Worm (Caenorhabditis elegans): ENCODE data around the gene kle-2.

Gene kle-2

ce11 chrIII:7903427-7903826 is 38.1 kb upstream of the kle-2 start:
- no peak for TF ChIP-seq ceh-13 (GFP tag; optimal IDR thresholded peaks at IDR 0.05)
- no peak for TF ChIP-seq scrt-1 (GFP tag; IDR thresholded peaks at IDR 0.05)
- TF ChIP-seq tra-4 (tag; optimal IDR thresholded peaks at IDR 0.05) = no peak
- TF ChIP-seq flt-1 (GFP tag; IDR thresholded peaks at IDR 0.05) = no peak
- TF ChIP-seq F13C5.2 (tag; optimal IDR thresholded peaks at IDR 0.05) = no peak
- TF ChIP-seq B0310.2 (tag; optimal IDR thresholded peaks at IDR 0.05) = no peak
- no peak for TF ChIP-seq aly-1 (tag; optimal IDR thresholded peaks at IDR 0.05)
- no peak for TF ChIP-seq hnd-1 (tag; optimal IDR thresholded peaks at IDR 0.05)
- TF ChIP-seq hmg-4 (GFP tag; optimal IDR thresholded peaks at IDR 0.05) = no peak
- TF ChIP-seq sea-1 (GFP tag; conservative IDR thresholded peaks at IDR 0.05) = no peak
- TF ChIP-seq hmbx-1 (tag; optimal IDR thresholded peaks at IDR 0.05) = no peak
- no peak for TF ChIP-seq pes-1 (GFP tag; IDR thresholded peaks at IDR 0.05)
- TF ChIP-seq tbx-11 (GFP tag; IDR thresholded peaks at IDR 0.05) = no peak

DNA sequence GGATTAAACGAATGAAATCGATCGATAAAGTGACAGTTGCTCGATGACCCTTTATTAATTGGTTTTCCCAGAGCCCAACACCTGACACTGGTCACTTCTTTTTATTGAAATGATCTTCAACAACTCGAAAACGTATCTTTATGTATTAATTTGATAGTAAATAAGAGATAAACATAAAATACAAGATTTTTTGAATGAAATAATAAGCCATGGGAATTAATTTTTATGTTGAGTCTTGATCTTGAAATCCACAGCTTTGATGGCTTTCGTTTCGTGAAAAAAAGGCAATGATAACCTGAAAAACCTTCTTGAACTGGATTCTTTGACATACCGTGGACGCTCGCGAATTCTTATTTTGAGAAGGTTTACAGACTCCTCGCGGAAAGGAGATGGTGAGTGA is 34.0 kb upstream of the kle-2 start, which contains the start of gene pcp-5:
Gene pcp-5 (minus strand): TSS at position 101 of the 400 bp plus-strand sequence.
- TF ChIP-seq hmbx-1 (tag; optimal IDR thresholded peaks at IDR 0.05) (no peak), hmg-4 (GFP tag; optimal IDR thresholded peaks at IDR 0.05) (no peak), tbx-37 (GFP tag; conservative IDR thresholded peaks at IDR 0.05) (no peak), ceh-13 (GFP tag; optimal IDR thresholded peaks at IDR 0.05) (no peak), B0310.2 (tag; optimal IDR thresholded peaks at IDR 0.05) (no peak), tbx-11 (GFP tag; IDR thresholded peaks at IDR 0.05) (no peak), flt-1 (GFP tag; IDR thresholded peaks at IDR 0.05) (no peak), aly-1 (tag; optimal IDR thresholded peaks at IDR 0.05) (no peak), scrt-1 (GFP tag; IDR thresholded peaks at IDR 0.05) (no peak), ceh-36 (tag; optimal IDR thresholded peaks at IDR 0.05) (no peak), F13C5.2 (tag; optimal IDR thresholded peaks at IDR 0.05) (no peak), pes-1 (GFP tag; IDR thresholded peaks at IDR 0.05) (no peak), ama-1 (optimal IDR thresholded peaks at IDR 0.05) (no peak), ets-7 (tag; optimal IDR thresholded peaks at IDR 0.05) (no peak), tra-4 (tag; optimal IDR thresholded peaks at IDR 0.05) (no peak), hnd-1 (tag; optimal IDR thresholded peaks at IDR 0.05) (no peak), sea-1 (GFP tag; conservative IDR thresholded peaks at IDR 0.05) (no peak)

DNA sequence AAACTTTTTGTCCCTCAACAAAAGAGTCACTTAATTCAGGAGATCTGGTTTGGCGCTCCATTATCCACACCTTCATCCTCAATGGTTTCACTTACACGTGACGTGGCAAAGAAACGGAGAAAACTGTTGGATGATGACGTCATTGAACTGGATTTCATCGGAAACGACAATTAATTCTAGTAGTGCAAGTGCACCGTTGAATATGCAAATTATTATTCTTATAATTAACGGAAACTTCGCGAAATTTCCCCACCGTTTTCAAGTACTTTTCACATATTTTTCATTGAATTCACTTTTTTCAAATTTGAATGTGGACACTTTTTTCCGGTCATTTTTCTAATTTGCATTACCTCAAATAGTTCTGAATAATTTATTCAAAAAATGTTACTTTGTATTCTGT is 32.3 kb upstream of the kle-2 start, which contains the start of gene ZK688.1:
Gene ZK688.1 (plus strand): TSS at position 301 of the 400 bp plus-strand sequence.
- no peak for TF ChIP-seq aly-1 (tag; optimal IDR thresholded peaks at IDR 0.05)

- no peak for TF ChIP-seq hnd-1 (tag; optimal IDR thresholded peaks at IDR 0.05)
- no peak for TF ChIP-seq tbx-11 (GFP tag; IDR thresholded peaks at IDR 0.05)
- no peak for TF ChIP-seq ceh-13 (GFP tag; optimal IDR thresholded peaks at IDR 0.05)
- TF ChIP-seq hmg-4 (GFP tag; optimal IDR thresholded peaks at IDR 0.05) = no peak
- no peak for TF ChIP-seq scrt-1 (GFP tag; IDR thresholded peaks at IDR 0.05)
- TF ChIP-seq sea-1 (GFP tag; conservative IDR thresholded peaks at IDR 0.05) = no peak
- TF ChIP-seq tra-4 (tag; optimal IDR thresholded peaks at IDR 0.05) = no peak
- no peak for TF ChIP-seq F13C5.2 (tag; optimal IDR thresholded peaks at IDR 0.05)
- no peak for TF ChIP-seq tbx-37 (GFP tag; conservative IDR thresholded peaks at IDR 0.05)
- no peak for TF ChIP-seq ama-1 (optimal IDR thresholded peaks at IDR 0.05)
Measured at ce11 chrIII:7911621-7912020, 29.9 kb upstream of the kle-2 start, which contains the start of gene ZK688.7. Gene ZK688.7, minus strand, starts transcription at chrIII:7911634.

DNA sequence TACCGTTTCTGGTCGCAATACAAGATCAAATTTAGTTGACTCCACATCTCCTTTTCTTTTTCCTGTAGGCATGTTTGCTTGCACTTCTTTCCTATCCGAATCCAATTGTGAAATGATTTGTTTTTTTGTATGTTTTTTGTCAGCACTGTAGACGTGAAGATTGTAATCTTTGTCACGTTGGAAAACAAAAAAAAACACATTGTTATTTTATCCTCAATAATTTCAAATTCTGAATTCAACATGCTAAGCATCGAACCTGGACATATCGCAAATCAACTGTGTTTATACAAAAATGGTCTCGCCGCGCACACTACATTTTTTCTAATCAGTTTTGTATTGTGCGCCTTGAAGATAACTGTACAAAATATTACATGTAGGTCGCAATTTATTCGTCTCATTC is 28.0 kb upstream of the kle-2 start, which contains the start of gene ZK688.12:
Gene ZK688.12 (minus strand): TSS at position 101 of the 400 bp plus-strand sequence.
- TF ChIP-seq ama-1 (optimal IDR thresholded peaks at IDR 0.05) = no peak
- TF ChIP-seq ceh-36 (tag; optimal IDR thresholded peaks at IDR 0.05) = no peak
- no peak for TF ChIP-seq ceh-13 (GFP tag; optimal IDR thresholded peaks at IDR 0.05)
- TF ChIP-seq pes-1 (GFP tag; IDR thresholded peaks at IDR 0.05) = no peak
- no peak for TF ChIP-seq aly-1 (tag; optimal IDR thresholded peaks at IDR 0.05)
- no peak for TF ChIP-seq ets-7 (tag; optimal IDR thresholded peaks at IDR 0.05)
- TF ChIP-seq tbx-11 (GFP tag; IDR thresholded peaks at IDR 0.05) = no peak

- TF ChIP-seq hmbx-1 (tag; optimal IDR thresholded peaks at IDR 0.05) (no peak), ceh-36 (tag; optimal IDR thresholded peaks at IDR 0.05) (no peak), hnd-1 (tag; optimal IDR thresholded peaks at IDR 0.05) (no peak), flt-1 (GFP tag; IDR thresholded peaks at IDR 0.05) (no peak), tra-4 (tag; optimal IDR thresholded peaks at IDR 0.05) (no peak), tbx-37 (GFP tag; conservative IDR thresholded peaks at IDR 0.05) (no peak), pes-1 (GFP tag; IDR thresholded peaks at IDR 0.05) (no peak), ets-7 (tag; optimal IDR thresholded peaks at IDR 0.05) (no peak), ama-1 (optimal IDR thresholded peaks at IDR 0.05) (no peak), ceh-13 (GFP tag; optimal IDR thresholded peaks at IDR 0.05) (no peak), B0310.2 (tag; optimal IDR thresholded peaks at IDR 0.05) (no peak), aly-1 (tag; optimal IDR thresholded peaks at IDR 0.05) (no peak), tbx-11 (GFP tag; IDR thresholded peaks at IDR 0.05) (no peak), hmg-4 (GFP tag; optimal IDR thresholded peaks at IDR 0.05) (no peak), sea-1 (GFP tag; conservative IDR thresholded peaks at IDR 0.05) (no peak)
Measured at ce11 chrIII:7917667-7918066, 23.9 kb upstream of the kle-2 start, which contains the start of gene gly-3. Gene gly-3, minus strand, starts transcription at chrIII:7917767.

DNA sequence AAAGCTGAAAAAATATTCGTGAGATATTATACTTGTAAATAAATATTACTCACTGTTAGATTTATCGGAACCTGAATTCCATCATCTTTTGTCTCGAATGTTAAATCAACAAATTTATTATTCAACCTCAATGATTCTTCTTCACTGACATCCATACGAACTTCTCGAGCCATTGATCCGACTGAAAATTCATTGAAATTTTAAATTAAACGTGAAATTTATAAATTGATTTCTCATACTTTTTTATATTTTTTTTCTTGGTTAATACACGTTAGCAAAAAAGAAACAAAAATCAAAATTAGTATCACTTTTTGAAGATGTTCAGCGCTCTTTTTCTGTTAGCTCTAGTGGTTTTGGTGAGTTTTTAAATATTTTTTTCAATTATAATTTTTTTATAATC is 21.7 kb upstream of the kle-2 start, which contains the start of gene C29E4.14:
Gene C29E4.14 (plus strand): TSS at position 301 of the 400 bp plus-strand sequence.
- TF ChIP-seq tbx-11 (GFP tag; IDR thresholded peaks at IDR 0.05) (no peak), hmg-4 (GFP tag; optimal IDR thresholded peaks at IDR 0.05) (no peak)

DNA sequence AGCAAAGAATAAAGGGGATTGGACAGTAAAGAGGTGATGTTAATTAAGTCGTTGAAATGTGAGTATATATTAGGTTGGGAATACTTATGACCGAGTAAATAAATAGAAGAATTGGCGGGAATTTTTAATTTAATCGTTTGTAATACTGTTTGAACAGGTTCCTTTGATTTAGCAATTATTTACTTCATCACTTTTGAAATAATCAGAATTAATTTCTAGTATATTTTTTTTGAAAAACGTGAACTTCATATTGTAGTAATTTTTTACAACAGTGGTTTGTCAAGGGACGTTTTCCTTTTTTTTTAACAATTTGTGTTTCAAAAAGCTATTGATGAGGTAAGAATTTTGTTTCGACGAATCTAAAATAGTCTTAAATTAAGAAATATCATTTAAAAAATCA is 19.3 kb upstream of the kle-2 start, which contains the start of gene C29E4.17:
Gene C29E4.17 (plus strand): TSS at position 301 of the 400 bp plus-strand sequence.
- no peak for TF ChIP-seq pes-1 (GFP tag; IDR thresholded peaks at IDR 0.05)
- no peak for TF ChIP-seq tbx-37 (GFP tag; conservative IDR thresholded peaks at IDR 0.05)
- no peak for TF ChIP-seq F13C5.2 (tag; optimal IDR thresholded peaks at IDR 0.05)
- TF ChIP-seq sea-1 (GFP tag; conservative IDR thresholded peaks at IDR 0.05) = no peak
- no peak for TF ChIP-seq flt-1 (GFP tag; IDR thresholded peaks at IDR 0.05)
- no peak for TF ChIP-seq aly-1 (tag; optimal IDR thresholded peaks at IDR 0.05)
- no peak for TF ChIP-seq ceh-36 (tag; optimal IDR thresholded peaks at IDR 0.05)
- TF ChIP-seq ceh-13 (GFP tag; optimal IDR thresholded peaks at IDR 0.05) = no peak
- TF ChIP-seq hmbx-1 (tag; optimal IDR thresholded peaks at IDR 0.05) = no peak
- TF ChIP-seq tbx-11 (GFP tag; IDR thresholded peaks at IDR 0.05) = no peak
- no peak for TF ChIP-seq hnd-1 (tag; optimal IDR thresholded peaks at IDR 0.05)
- no peak for TF ChIP-seq B0310.2 (tag; optimal IDR thresholded peaks at IDR 0.05)
- TF ChIP-seq scrt-1 (GFP tag; IDR thresholded peaks at IDR 0.05) = no peak
- no peak for TF ChIP-seq ama-1 (optimal IDR thresholded peaks at IDR 0.05)

Measured in whole organism, early embryonic.